Fruit fly (Drosophila melanogaster) whole organism, embryonic: ENCODE measurements around the gene Ac76E.

Experiments
- ATbp ChIP-seq: fragments of 200-800 bp; sonication (Bioruptor generic); optimal IDR thresholded peaks from 2 replicates; lab custom pipeline; 2017; ENCODE audit warnings: missing biosample characterization, mild to moderate bottlenecking, missing genetic modification characterization, missing genetic modification reagents
- Aef1 ChIP-seq: fragments of 200-800 bp; sonication (Bioruptor generic); IDR thresholded peaks from 3 replicates; pipeline ENCODE4 v1.3.6; 2022; ENCODE audit warnings: missing biosample characterization, missing genetic modification characterization
- Bteb2 ChIP-seq: fragments of 200-800 bp; sonication (Bioruptor generic); optimal IDR thresholded peaks from 2 replicates; lab custom pipeline; 2016; ENCODE audit warnings: missing biosample characterization, missing genetic modification characterization
- CG10267 ChIP-seq: fragments of 200-800 bp; sonication (Bioruptor generic); optimal IDR thresholded peaks from 2 replicates; lab custom pipeline; 2018; ENCODE audit warnings: missing biosample characterization, mild to moderate bottlenecking, missing genetic modification characterization, moderate library complexity
- CG11398 ChIP-seq: fragments of 200-800 bp; sonication (Bioruptor generic); optimal IDR thresholded peaks from 2 replicates; lab custom pipeline; 2016; ENCODE audit warnings: missing biosample characterization, missing genetic modification characterization
- CG12391 ChIP-seq: fragments of 200-800 bp; sonication (Bioruptor generic); optimal IDR thresholded peaks from 3 replicates; lab custom pipeline; 2018; ENCODE audit warnings: missing biosample characterization, mild to moderate bottlenecking, missing genetic modification characterization, moderate library complexity
- CG12769 ChIP-seq: fragments of 200-800 bp; sonication (Bioruptor generic); optimal IDR thresholded peaks from 2 replicates; lab custom pipeline; 2019; ENCODE audit warnings: missing biosample characterization, mild to moderate bottlenecking, missing genetic modification characterization, moderate library complexity
- CG13123 ChIP-seq: fragments of 200-800 bp; sonication (Bioruptor generic); optimal IDR thresholded peaks from 2 replicates; lab custom pipeline; 2016; ENCODE audit warnings: missing biosample characterization, missing genetic modification characterization
- CG15269 ChIP-seq: fragments of 200-800 bp; sonication (Bioruptor generic); optimal IDR thresholded peaks from 2 replicates; lab custom pipeline; 2018; ENCODE audit warnings: missing biosample characterization, mild to moderate bottlenecking, missing genetic modification characterization, moderate library complexity
- CG16779 ChIP-seq: fragments of 200-800 bp; sonication (Bioruptor generic); IDR thresholded peaks from 2 replicates; pipeline ENCODE4 v1.3.6; 2022; ENCODE audit warnings: missing biosample characterization, missing genetic modification characterization
- CG1832 ChIP-seq: fragments of 200-800 bp; sonication (Bioruptor generic); optimal IDR thresholded peaks from 2 replicates; lab custom pipeline; 2017; ENCODE audit warnings: missing biosample characterization, mild to moderate bottlenecking, missing genetic modification characterization, inconsistent platforms
- CG18476 ChIP-seq: fragments of 200-800 bp; sonication (Bioruptor generic); optimal IDR thresholded peaks from 2 replicates; lab custom pipeline; 2016; ENCODE audit warnings: missing biosample characterization, mild to moderate bottlenecking, missing genetic modification characterization
- CG30431 ChIP-seq: fragments of 200-800 bp; sonication (Bioruptor generic); optimal IDR thresholded peaks from 2 replicates; lab custom pipeline; 2017; ENCODE audit warnings: missing biosample characterization, missing genetic modification characterization
- CG31441 ChIP-seq: fragments of 200-800 bp; sonication (Bioruptor generic); IDR thresholded peaks from 2 replicates; pipeline ENCODE4 v1.3.6; 2022; ENCODE audit warnings: missing biosample characterization, missing genetic modification characterization
- CG32532 ChIP-seq: fragments of 200-800 bp; sonication (Bioruptor generic); IDR thresholded peaks from 2 replicates; pipeline ENCODE4 v1.3.6; 2022; ENCODE audit warnings: missing biosample characterization, missing genetic modification characterization
- CG32767 ChIP-seq: fragments of 200-800 bp; sonication (Bioruptor generic); IDR thresholded peaks from 2 replicates; pipeline ENCODE4 v1.3.6; 2022; ENCODE audit warnings: missing biosample characterization, missing genetic modification characterization
- CG34422 ChIP-seq: fragments of 200-800 bp; sonication (Bioruptor generic); IDR thresholded peaks from 3 replicates; pipeline ENCODE4 v1.3.6; 2022; ENCODE audit warnings: missing biosample characterization, missing genetic modification characterization
- CG5953 ChIP-seq: fragments of 200-800 bp; sonication (Bioruptor generic); IDR thresholded peaks from 2 replicates; pipeline ENCODE4 v1.3.6; 2022; ENCODE audit warnings: missing biosample characterization, missing genetic modification characterization
- CG7745 ChIP-seq: fragments of 200-800 bp; sonication (Bioruptor generic); optimal IDR thresholded peaks from 2 replicates; lab custom pipeline; 2018; ENCODE audit warnings: missing biosample characterization, mild to moderate bottlenecking, missing genetic modification characterization, moderate library complexity
- CG8924 ChIP-seq: fragments of 200-800 bp; optimal IDR thresholded peaks from 3 replicates; lab custom pipeline; 2019; ENCODE audit warnings: missing biosample characterization, mild to moderate bottlenecking, missing genetic modification characterization, moderate library complexity
- CG9727 ChIP-seq: fragments of 200-800 bp; sonication (Bioruptor generic); optimal IDR thresholded peaks from 3 replicates; lab custom pipeline; 2017; ENCODE audit warnings: missing biosample characterization, mild to moderate bottlenecking, missing genetic modification characterization
- CG9817 ChIP-seq: fragments of 200-800 bp; sonication (Bioruptor generic); optimal IDR thresholded peaks from 2 replicates; lab custom pipeline; 2018; ENCODE audit warnings: missing biosample characterization, mild to moderate bottlenecking, missing genetic modification characterization, moderate library complexity
- Camta ChIP-seq: fragments of 200-800 bp; sonication (Bioruptor generic); optimal IDR thresholded peaks from 2 replicates; lab custom pipeline; 2016; ENCODE audit warnings: missing biosample characterization, missing genetic modification characterization
- Dip3 ChIP-seq: fragments of 200-800 bp; sonication (Bioruptor generic); optimal IDR thresholded peaks from 3 replicates; lab custom pipeline; 2016; ENCODE audit warnings: missing biosample characterization, missing genetic modification characterization
- Dp ChIP-seq: fragments of 200-800 bp; sonication (Bioruptor generic); optimal IDR thresholded peaks from 2 replicates; lab custom pipeline; 2018; ENCODE audit warnings: missing biosample characterization, mild to moderate bottlenecking, missing genetic modification characterization, moderate library complexity
- Dref ChIP-seq: fragments of 200-800 bp; sonication (Bioruptor generic); IDR thresholded peaks from 2 replicates; pipeline ENCODE4 v1.3.6; 2022; ENCODE audit warnings: missing biosample characterization, missing genetic modification characterization
- Fer2 ChIP-seq: fragments of 200-800 bp; sonication (Bioruptor generic); optimal IDR thresholded peaks from 2 replicates; lab custom pipeline; 2018; ENCODE audit warnings: missing biosample characterization, mild to moderate bottlenecking, missing genetic modification characterization, moderate library complexity
- Hand ChIP-seq: fragments of 200-800 bp; sonication (Bioruptor generic); optimal IDR thresholded peaks from 2 replicates; lab custom pipeline; 2017; ENCODE audit warnings: mild to moderate bottlenecking, missing biosample characterization, missing genetic modification reagents, missing genetic modification characterization
- Lim3 ChIP-seq: fragments of 200-800 bp; sonication (Bioruptor generic); IDR thresholded peaks from 2 replicates; pipeline ENCODE4 v1.3.6; 2022; ENCODE audit warnings: missing biosample characterization, missing genetic modification characterization
- Mad ChIP-seq: fragments of 200-800 bp; sonication (Bioruptor generic); optimal IDR thresholded peaks from 2 replicates; lab custom pipeline; 2016; ENCODE audit warnings: missing biosample characterization, missing genetic modification characterization
- bab2 ChIP-seq: fragments of 200-800 bp; sonication (Bioruptor generic); optimal IDR thresholded peaks from 2 replicates; lab custom pipeline; 2016; ENCODE audit warnings: missing biosample characterization, missing genetic modification characterization
- bigmax ChIP-seq: fragments of 200-800 bp; sonication (Bioruptor generic); optimal IDR thresholded peaks from 2 replicates; lab custom pipeline; 2018; ENCODE audit warnings: missing biosample characterization, mild to moderate bottlenecking, missing genetic modification characterization
- br ChIP-seq: fragments of >200 bp; optimal IDR thresholded peaks from 2 replicates; lab custom pipeline; 2017
- cas ChIP-seq: fragments of 200-800 bp; sonication (Bioruptor generic); IDR thresholded peaks from 2 replicates; pipeline ENCODE4 v1.3.6; 2022; ENCODE audit warnings: missing biosample characterization, missing genetic modification characterization
- cato ChIP-seq: fragments of 200-800 bp; sonication (Bioruptor generic); optimal IDR thresholded peaks from 2 replicates; lab custom pipeline; 2016; ENCODE audit warnings: missing biosample characterization, missing genetic modification characterization, borderline replicate concordance
- dati ChIP-seq: fragments of 200-800 bp; sonication (Bioruptor generic); IDR thresholded peaks from 2 replicates; pipeline ENCODE4 v1.3.6; 2022; ENCODE audit warnings: missing biosample characterization, missing genetic modification characterization
- dpn ChIP-seq, 2 experiments: fragments of 200-800 bp; sonication (Bioruptor generic); optimal IDR thresholded peaks; 3 replicates each; lab custom pipeline; 2016; ENCODE audit warnings: missing biosample characterization in 2 of 2, missing genetic modification characterization in 2 of 2
- exex ChIP-seq: fragments of 200-800 bp; sonication (Bioruptor generic); optimal IDR thresholded peaks from 4 replicates; lab custom pipeline; 2018; ENCODE audit warnings: missing biosample characterization, mild to moderate bottlenecking, missing genetic modification characterization, moderate library complexity
- fd64A ChIP-seq: fragments of 200-800 bp; sonication (Bioruptor generic); optimal IDR thresholded peaks from 3 replicates; lab custom pipeline; 2018; ENCODE audit warnings: missing biosample characterization, mild to moderate bottlenecking, missing genetic modification characterization
- fd96Cb ChIP-seq: fragments of 200-800 bp; sonication (Bioruptor generic); optimal IDR thresholded peaks from 2 replicates; lab custom pipeline; 2018; ENCODE audit warnings: missing biosample characterization, mild to moderate bottlenecking, missing genetic modification characterization, moderate library complexity
- gcm ChIP-seq: fragments of 200-800 bp; sonication (Bioruptor generic); optimal IDR thresholded peaks from 2 replicates; lab custom pipeline; 2019; ENCODE audit warnings: missing biosample characterization, mild to moderate bottlenecking, missing genetic modification characterization, moderate library complexity
- gcm2 ChIP-seq: fragments of 200-800 bp; sonication (Bioruptor generic); optimal IDR thresholded peaks from 2 replicates; lab custom pipeline; 2016; ENCODE audit warnings: missing biosample characterization, missing genetic modification characterization
- grn ChIP-seq: fragments of 200-800 bp; sonication (Bioruptor generic); optimal IDR thresholded peaks from 3 replicates; lab custom pipeline; 2017; ENCODE audit warnings: missing biosample characterization, missing genetic modification characterization
- mld ChIP-seq: fragments of 200-800 bp; sonication (Bioruptor generic); IDR thresholded peaks from 3 replicates; pipeline ENCODE4 v1.3.6; 2022; ENCODE audit warnings: missing biosample characterization, missing genetic modification characterization; ENCODE audit not compliant: partially characterized antibody
- pan ChIP-seq, 4 experiments: fragments of >200 bp in 3 of 4; fragments of 200-800 bp in 1 of 4; sonication (Bioruptor generic) in 1 of 4; optimal IDR thresholded peaks in 3 of 4; IDR thresholded peaks in 1 of 4; 2 replicates each; pipeline versions ENCODE4 v1.3.6 to Lab custom; 2017 to 2022; ENCODE audit warnings: missing biosample characterization in 2 of 4, missing genetic modification characterization in 2 of 4, mixed read lengths in 1 of 4
- phol ChIP-seq: fragments of 200-800 bp; sonication (Bioruptor generic); optimal IDR thresholded peaks from 3 replicates; lab custom pipeline; 2018; ENCODE audit warnings: missing biosample characterization, mild to moderate bottlenecking, missing genetic modification characterization, moderate library complexity
- scrt ChIP-seq: fragments of 200-800 bp; sonication (Bioruptor generic); optimal IDR thresholded peaks from 2 replicates; lab custom pipeline; 2018; ENCODE audit warnings: missing biosample characterization, mild to moderate bottlenecking, missing genetic modification characterization, moderate library complexity
- tgo ChIP-seq: fragments of 200-800 bp; sonication (Bioruptor generic); IDR thresholded peaks from 3 replicates; pipeline ENCODE4 v1.3.6; 2022; ENCODE audit warnings: missing biosample characterization, missing genetic modification characterization
- tna ChIP-seq: fragments of 200-800 bp; sonication (Bioruptor generic); IDR thresholded peaks from 2 replicates; pipeline ENCODE4 v1.3.6; 2022; ENCODE audit warnings: missing biosample characterization, missing genetic modification characterization; ENCODE audit not compliant: partially characterized antibody
- zf30C ChIP-seq: fragments of 200-800 bp; sonication (Bioruptor generic); optimal IDR thresholded peaks from 3 replicates; lab custom pipeline; 2018; ENCODE audit warnings: missing biosample characterization, mild to moderate bottlenecking, missing genetic modification characterization
- zfh2 ChIP-seq: fragments of 200-800 bp; sonication (Bioruptor generic); optimal IDR thresholded peaks from 2 replicates; lab custom pipeline; 2016; ENCODE audit warnings: missing biosample characterization, missing genetic modification characterization

The Ac76E gene

dm6 chr3L:19932917-19933316, 6.2 kb upstream of the Ac76E start (continued):
- no peak for TF ChIP-seq CG10267 (tag; lab: Kevin White, UChicago)
- no peak for TF ChIP-seq CG1832 (GFP tag; lab: Kevin White, UChicago)
- TF ChIP-seq dpn (GFP tag; optimal IDR thresholded peaks at IDR 0.05; lab: Kevin White, UChicago) = peak; percentile 21 to 41
- no peak for TF ChIP-seq Camta
- TF ChIP-seq cas (GFP tag; lab: Robert Waterston, UW) = no peak
- no peak for TF ChIP-seq Aef1
- no peak for TF ChIP-seq CG16779 (GFP tag; lab: Robert Waterston, UW)
- no peak for TF ChIP-seq tgo (GFP tag; lab: Robert Waterston, UW)
- no peak for TF ChIP-seq cato
- no peak for TF ChIP-seq Mad (GFP tag; lab: Kevin White, UChicago)
- TF ChIP-seq CG12391 (tag; lab: Kevin White, UChicago) = no peak
- TF ChIP-seq br (lab: Kevin White, UChicago) = no peak
- no peak for TF ChIP-seq tna (GFP tag; lab: Robert Waterston, UW)
- TF ChIP-seq Fer2 (tag; lab: Kevin White, UChicago) = no peak
- TF ChIP-seq zfh2 (GFP tag; lab: Kevin White, UChicago) = no peak
- no peak for TF ChIP-seq Lim3 (GFP tag; lab: Robert Waterston, UW)
- peak; percentile 5 for TF ChIP-seq gcm (GFP tag; lab: Kevin White, UChicago)
- TF ChIP-seq CG18476 (GFP tag; lab: Kevin White, UChicago) = no peak
- TF ChIP-seq CG30431 = no peak
- TF ChIP-seq CG7745 (tag; lab: Kevin White, UChicago) = no peak
- TF ChIP-seq ATbp (GFP tag; lab: Kevin White, UChicago) = peak; percentile 66
- TF ChIP-seq dati (GFP tag; lab: Robert Waterston, UW) = no peak
- TF ChIP-seq Dip3 = no peak
- no peak for TF ChIP-seq bab2 (GFP tag; lab: Kevin White, UChicago)
- peak; percentile 70 for TF ChIP-seq zf30C (GFP tag; lab: Kevin White, UChicago)
- TF ChIP-seq Bteb2 (GFP tag; lab: Kevin White, UChicago) = no peak
- no peak for TF ChIP-seq CG9817 (tag; lab: Kevin White, UChicago)
- TF ChIP-seq CG5953 (GFP tag; lab: Robert Waterston, UW) = no peak
- peak; percentile 40 for TF ChIP-seq grn (GFP tag; lab: Kevin White, UChicago)
- TF ChIP-seq Hand (GFP tag; lab: Kevin White, UChicago) = no peak
- TF ChIP-seq CG31441 (GFP tag; lab: Robert Waterston, UW) = peak; percentile 14; the same call in 1 of the 2 replicates
- TF ChIP-seq scrt (GFP tag; lab: Kevin White, UChicago) = peak; percentile 69
- TF ChIP-seq CG34422 (GFP tag; lab: Robert Waterston, UW) = no peak; the same call in 2 of the 3 replicates
- TF ChIP-seq exex = peak; percentile 49
- TF ChIP-seq bigmax = no peak
- peak; percentile 37 for TF ChIP-seq fd64A
- no peak for TF ChIP-seq CG8924 (tag; lab: Kevin White, UChicago)
- TF ChIP-seq CG15269 (tag; lab: Kevin White, UChicago) = peak; percentile 44
- TF ChIP-seq gcm2 (GFP tag; lab: Kevin White, UChicago) = no peak
- TF ChIP-seq Dp = no peak
- no peak for TF ChIP-seq mld (GFP tag; lab: Robert Waterston, UW)
- no peak for TF ChIP-seq CG9727 (GFP tag; lab: Kevin White, UChicago)
- TF ChIP-seq pan (optimal IDR thresholded peaks at IDR 0.05; lab: Kevin White, UChicago) = no peak
- TF ChIP-seq pan (GFP tag; optimal IDR thresholded peaks at IDR 0.05 in 1 of 2, IDR thresholded peaks at IDR 0.05 in 1 of 2) = peak in 1 of 2 experiments; percentile 36
- TF ChIP-seq Dref = no peak
- TF ChIP-seq CG32532 (GFP tag; lab: Robert Waterston, UW) = peak; percentile 66; the same call in 1 of the 2 replicates
- no peak for TF ChIP-seq CG13123 (GFP tag; lab: Kevin White, UChicago)
- peak; percentile 12 for TF ChIP-seq CG12769 (tag; lab: Kevin White, UChicago)
- TF ChIP-seq CG11398 (GFP tag; lab: Kevin White, UChicago) = no peak
- TF ChIP-seq fd96Cb (tag; lab: Kevin White, UChicago) = no peak
- no peak for TF ChIP-seq phol (tag; lab: Kevin White, UChicago)
- TF ChIP-seq CG32767 (GFP tag; lab: Robert Waterston, UW) = no peak
